Worm (Caenorhabditis elegans): ENCODE results near the gene Y116A8C.30.

Gene Y116A8C.30

DNA sequence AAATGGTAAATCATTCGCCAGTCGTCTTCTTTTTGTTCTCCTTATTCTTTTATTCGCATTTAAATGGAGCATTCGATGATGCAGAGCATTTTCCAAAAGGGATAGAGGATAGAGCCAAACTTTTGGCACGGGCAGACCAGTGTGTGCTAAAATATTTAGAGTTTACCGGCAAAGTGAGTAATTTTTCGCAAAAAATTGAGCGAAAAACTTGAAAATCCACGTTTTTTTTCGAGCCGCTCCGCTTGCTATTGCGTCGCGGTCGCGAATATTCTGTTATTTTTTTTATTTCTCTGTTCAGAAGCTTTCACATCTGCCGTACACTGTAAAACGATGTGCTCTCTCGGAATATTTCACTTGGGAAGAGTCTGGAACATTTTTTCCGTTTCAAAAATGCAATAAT is 14.7 kb downstream of the Y116A8C.30 start, which contains the start of gene Y116A8C.43 (continued):
- TF ChIP-seq nhr-25 (tag; optimal IDR thresholded peaks at IDR 0.05) (no peak), lin-15B (tag; optimal IDR thresholded peaks at IDR 0.05) (no peak), hmg-11 (tag; optimal IDR thresholded peaks at IDR 0.05) (no peak), elt-3 (tag; optimal IDR thresholded peaks at IDR 0.05) (no peak)

DNA sequence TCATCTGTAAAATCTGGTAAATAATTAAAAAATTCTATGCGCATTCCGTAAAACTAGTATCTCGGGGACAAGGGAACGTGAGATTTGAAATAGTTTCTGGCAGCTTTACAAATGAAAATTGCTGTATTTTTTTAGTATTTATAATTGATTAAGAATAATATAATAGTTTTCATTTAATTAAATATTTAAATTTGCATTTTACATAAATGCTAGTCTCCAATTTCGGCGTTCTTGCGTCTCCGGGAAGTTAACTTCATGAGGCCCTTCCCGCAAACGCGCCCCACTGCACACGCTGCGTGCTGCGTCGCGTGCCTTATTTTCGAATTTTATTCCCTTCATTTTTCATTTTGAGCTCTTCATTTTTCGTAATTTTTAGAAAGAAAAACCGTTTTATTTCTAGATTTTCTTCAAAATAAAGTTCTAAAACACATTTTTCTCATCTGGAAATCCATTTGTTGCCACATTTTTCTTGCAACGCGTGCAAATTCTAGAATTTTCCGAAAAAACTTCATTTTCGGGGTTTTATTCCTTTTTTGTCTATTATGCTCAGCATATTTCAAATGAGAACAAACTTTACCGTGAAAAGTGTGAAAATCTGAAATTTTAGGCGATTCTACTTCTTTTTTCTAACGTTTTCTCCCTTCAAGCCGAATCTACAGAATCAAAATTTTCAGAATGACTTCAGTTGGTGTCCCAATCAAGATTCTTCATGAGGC is 16.0 kb downstream of the Y116A8C.30 start, which contains the start of the genes snx-13 and snr-1:
snx-13 (minus strand) TSS at position 55 of the 716 bp plus-strand sequence.
snr-1 (plus strand) TSS at position 666 of the 716 bp plus-strand sequence.
- TF ChIP-seq elt-2 (tag; optimal IDR thresholded peaks at IDR 0.05) (peak; percentile 52), lin-39 (tag; optimal IDR thresholded peaks at IDR 0.05) (peak; percentile 55), lin-15B (tag; optimal IDR thresholded peaks at IDR 0.05) (peak; percentile 91), lsy-12 (tag; optimal IDR thresholded peaks at IDR 0.05) (peak; percentile 56), nhr-25 (tag; optimal IDR thresholded peaks at IDR 0.05) (peak; percentile 41), fkh-10 (GFP tag; optimal IDR thresholded peaks at IDR 0.05) (peak; percentile 19), pqm-1 (tag; optimal IDR thresholded peaks at IDR 0.05) (peak; percentile 1), nfya-1 (tag; optimal IDR thresholded peaks at IDR 0.05; ENCODE audit: insufficient read depth) (peak; percentile 77), hmg-11 (tag; optimal IDR thresholded peaks at IDR 0.05) (peak; percentile 82), ceh-28 (tag; optimal IDR thresholded peaks at IDR 0.05) (peak; percentile 22), pha-4 (tag; optimal IDR thresholded peaks at IDR 0.05) (peak; percentile 85), nhr-23 (tag; optimal IDR thresholded peaks at IDR 0.05) (peak; percentile 73), unc-62 (GFP tag; optimal IDR thresholded peaks at IDR 0.05) (no peak), zag-1 (tag; optimal IDR thresholded peaks at IDR 0.05) (no peak), sea-2 (GFP tag; optimal IDR thresholded peaks at IDR 0.05) (no peak), R02D3.7 (tag; optimal IDR thresholded peaks at IDR 0.05) (peak; percentile 29), snpc-4 (tag; optimal IDR thresholded peaks at IDR 0.05) (peak; percentile 43), nhr-67 (tag; optimal IDR thresholded peaks at IDR 0.05) (no peak), nhr-12 (tag; optimal IDR thresholded peaks at IDR 0.05) (no peak)

DNA sequence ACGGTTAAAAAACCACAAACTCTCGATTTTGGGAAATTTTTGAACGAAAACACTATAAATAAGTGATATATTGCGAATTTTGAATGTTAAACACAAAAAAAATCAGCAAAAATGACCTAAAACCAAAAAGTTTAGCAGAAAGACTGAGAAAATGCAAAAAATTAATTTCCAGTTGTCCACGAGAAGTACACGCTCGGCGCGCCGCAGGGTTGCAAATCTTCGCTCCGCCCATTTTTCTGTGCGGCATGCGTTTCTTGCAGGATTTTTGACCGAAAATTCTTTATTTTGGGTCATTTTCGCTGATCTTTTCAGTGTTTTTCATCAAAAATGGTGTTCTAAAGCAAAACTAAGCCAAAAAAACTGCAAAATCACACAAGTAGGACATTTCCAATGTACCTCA is 18.7 kb downstream of the Y116A8C.30 start:
- no peak for TF ChIP-seq jun-1 (tag; optimal IDR thresholded peaks at IDR 0.05)
- TF ChIP-seq mml-1 (tag; optimal IDR thresholded peaks at IDR 0.05) = no peak
- no peak for TF ChIP-seq nhr-67 (tag; optimal IDR thresholded peaks at IDR 0.05)
- TF ChIP-seq ama-1 (optimal IDR thresholded peaks at IDR 0.05) = no peak
- no peak for TF ChIP-seq nhr-237 (tag; optimal IDR thresholded peaks at IDR 0.05)
- TF ChIP-seq nfya-1 (tag; optimal IDR thresholded peaks at IDR 0.05; ENCODE audit: insufficient read depth) = no peak
- TF ChIP-seq aly-2 (tag; optimal IDR thresholded peaks at IDR 0.05) = no peak
- TF ChIP-seq lin-39 (tag; optimal IDR thresholded peaks at IDR 0.05) = no peak
- TF ChIP-seq nhr-28 (tag; optimal IDR thresholded peaks at IDR 0.05) = no peak

DNA sequence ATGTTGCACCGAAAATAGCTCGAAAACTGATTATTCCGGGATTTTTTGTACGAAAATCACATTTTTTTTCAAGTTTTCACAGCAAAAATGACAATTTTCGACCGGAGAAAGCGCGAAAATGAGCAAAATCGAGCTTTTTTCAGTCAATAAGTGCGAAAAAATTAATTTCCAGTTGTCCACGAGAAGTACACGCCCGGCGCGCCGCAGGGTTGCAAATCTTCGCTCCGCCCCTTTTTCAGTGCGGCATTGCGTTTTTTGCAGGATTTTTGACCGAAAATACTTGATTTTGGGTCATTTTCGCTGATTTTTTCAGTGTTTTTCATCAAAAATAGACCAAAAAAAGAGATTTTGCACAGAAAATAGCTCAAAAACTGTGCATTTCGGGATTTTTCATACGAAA is 19.2 kb downstream of the Y116A8C.30 start:
- TF ChIP-seq nhr-67 (tag; optimal IDR thresholded peaks at IDR 0.05) (no peak), hmg-11 (tag; optimal IDR thresholded peaks at IDR 0.05) (peak; percentile 12), pha-4 (tag; optimal IDR thresholded peaks at IDR 0.05) (peak; percentile 15), nfya-1 (tag; optimal IDR thresholded peaks at IDR 0.05; ENCODE audit: insufficient read depth) (peak; percentile 0), aly-2 (tag; optimal IDR thresholded peaks at IDR 0.05) (no peak), lin-15B (tag; optimal IDR thresholded peaks at IDR 0.05) (peak; percentile 46)

DNA sequence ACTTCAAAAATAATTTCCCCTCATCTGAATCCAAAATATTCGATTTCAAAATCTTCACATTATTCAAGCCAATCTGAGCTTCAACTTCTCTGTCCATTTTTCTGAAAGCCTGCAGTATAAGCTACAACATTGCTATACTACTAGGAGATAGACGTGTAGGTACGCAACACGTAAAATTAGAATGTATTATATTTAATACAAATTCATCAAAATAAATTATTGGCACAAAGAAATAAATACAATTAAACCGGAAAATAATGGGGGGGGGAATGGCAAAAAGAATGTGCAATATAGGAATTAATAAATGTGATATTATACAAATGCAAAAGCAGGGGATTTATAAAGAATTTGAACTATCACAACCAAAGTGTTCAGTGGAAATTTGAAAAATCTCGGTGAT is 24.9 kb downstream of the Y116A8C.30 start, which contains the start of gene Y116A8C.25:
Y116A8C.25 (minus strand) TSS at position 101 of the 400 bp plus-strand sequence.
- TF ChIP-seq ztf-11 (tag; optimal IDR thresholded peaks at IDR 0.05) (no peak), nfya-1 (tag; optimal IDR thresholded peaks at IDR 0.05; ENCODE audit: insufficient read depth) (no peak), daf-12 (tag; optimal IDR thresholded peaks at IDR 0.05) (no peak), ztf-4 (tag; optimal IDR thresholded peaks at IDR 0.05) (no peak), tbx-2 (tag; optimal IDR thresholded peaks at IDR 0.05) (no peak), unc-39 (tag; optimal IDR thresholded peaks at IDR 0.05) (no peak), nhr-11 (tag; optimal IDR thresholded peaks at IDR 0.05) (no peak), snpc-4 (tag; optimal IDR thresholded peaks at IDR 0.05) (no peak), zag-1 (tag; optimal IDR thresholded peaks at IDR 0.05) (no peak), nhr-23 (tag; optimal IDR thresholded peaks at IDR 0.05) (no peak), egl-5 (tag; optimal IDR thresholded peaks at IDR 0.05) (no peak)
